Fruit fly (Drosophila melanogaster) whole organism, pupa: ENCODE data around the gene axo.

Experiments used
- CG10348 ChIP-seq: fragments of 200-800 bp; sonication (Bioruptor generic); IDR thresholded peaks from 2 replicates; pipeline ENCODE4 v1.3.6; 2022; ENCODE audit warnings: missing biosample characterization, missing genetic modification characterization
- CG12605 ChIP-seq: fragments of 200-800 bp; sonication (Bioruptor generic); IDR thresholded peaks from 2 replicates; pipeline ENCODE4 v1.3.6; 2022; ENCODE audit warnings: missing biosample characterization, missing genetic modification characterization
- CG13204 ChIP-seq: fragments of 200-800 bp; sonication (Bioruptor generic); optimal IDR thresholded peaks from 2 replicates; lab custom pipeline; 2018; ENCODE audit warnings: missing biosample characterization, mild to moderate bottlenecking, missing genetic modification characterization, moderate library complexity
- CG14655 ChIP-seq: fragments of 200-800 bp; sonication (Bioruptor generic); optimal IDR thresholded peaks from 3 replicates; lab custom pipeline; 2017; ENCODE audit warnings: mild to moderate bottlenecking, missing biosample characterization, missing genetic modification reagents, missing genetic modification characterization
- CG15710 ChIP-seq: fragments of 200-800 bp; sonication (Bioruptor generic); optimal IDR thresholded peaks from 2 replicates; lab custom pipeline; 2018; ENCODE audit warnings: missing biosample characterization, mild to moderate bottlenecking, missing genetic modification characterization, moderate library complexity
- CG17806 ChIP-seq: fragments of 200-800 bp; sonication (Bioruptor generic); optimal IDR thresholded peaks from 2 replicates; lab custom pipeline; 2018; ENCODE audit warnings: missing biosample characterization, mild to moderate bottlenecking, missing genetic modification characterization, moderate library complexity
- CG32121 ChIP-seq: fragments of 200-800 bp; sonication (Bioruptor generic); IDR thresholded peaks from 2 replicates; pipeline ENCODE4 v1.3.6; 2022; ENCODE audit warnings: missing biosample characterization, missing genetic modification characterization
- CG34367 ChIP-seq: fragments of 200-800 bp; sonication (Bioruptor generic); optimal IDR thresholded peaks from 2 replicates; lab custom pipeline; 2018; ENCODE audit warnings: missing biosample characterization, mild to moderate bottlenecking, missing genetic modification characterization
- CG4496 ChIP-seq: fragments of 200-800 bp; sonication (Bioruptor generic); IDR thresholded peaks from 3 replicates; pipeline ENCODE4 v1.3.6; 2022; ENCODE audit warnings: missing biosample characterization, missing genetic modification characterization
- CG8159 ChIP-seq: fragments of 200-800 bp; sonication (Bioruptor generic); optimal IDR thresholded peaks from 3 replicates; lab custom pipeline; 2018; ENCODE audit warnings: missing biosample characterization, mild to moderate bottlenecking, missing genetic modification characterization, moderate library complexity
- CG8301 ChIP-seq: fragments of 200-800 bp; sonication (Bioruptor generic); optimal IDR thresholded peaks from 2 replicates; lab custom pipeline; 2018; ENCODE audit warnings: missing biosample characterization, mild to moderate bottlenecking, missing genetic modification characterization
- CG9948 ChIP-seq: fragments of 200-800 bp; sonication (Bioruptor generic); optimal IDR thresholded peaks from 2 replicates; lab custom pipeline; 2018; ENCODE audit warnings: missing biosample characterization, mild to moderate bottlenecking, missing genetic modification characterization, moderate library complexity
- D1 ChIP-seq: fragments of 200-800 bp; sonication (Bioruptor generic); optimal IDR thresholded peaks from 2 replicates; lab custom pipeline; 2018; ENCODE audit warnings: missing biosample characterization, mild to moderate bottlenecking, missing genetic modification characterization, moderate library complexity
- EcR ChIP-seq: fragments of 200-800 bp; sonication (Bioruptor generic); optimal IDR thresholded peaks from 3 replicates; lab custom pipeline; 2019; ENCODE audit warnings: missing biosample characterization, missing genetic modification characterization, mild to moderate bottlenecking, moderate library complexity, missing genetic modification reagents
- Ets98B ChIP-seq: fragments of 200-800 bp; sonication (Bioruptor generic); IDR thresholded peaks from 2 replicates; pipeline ENCODE4 v1.3.6; 2022; ENCODE audit warnings: missing biosample characterization, missing genetic modification characterization
- Pif1A ChIP-seq: fragments of 200-800 bp; sonication (Bioruptor generic); optimal IDR thresholded peaks from 3 replicates; lab custom pipeline; 2016; ENCODE audit warnings: missing biosample characterization, missing genetic modification characterization
- Pif1B ChIP-seq: fragments of 200-800 bp; sonication (Bioruptor generic); optimal IDR thresholded peaks from 3 replicates; lab custom pipeline; 2016; ENCODE audit warnings: missing biosample characterization, missing genetic modification characterization
- Snoo ChIP-seq: fragments of 200-800 bp; sonication (Bioruptor generic); optimal IDR thresholded peaks from 3 replicates; lab custom pipeline; 2017; ENCODE audit warnings: missing biosample characterization, mild to moderate bottlenecking, missing genetic modification characterization, inconsistent platforms
- fd96Ca ChIP-seq: fragments of 200-800 bp; sonication (Bioruptor generic); IDR thresholded peaks from 3 replicates; pipeline ENCODE4 v1.3.6; 2022; ENCODE audit warnings: missing biosample characterization, missing genetic modification characterization
- gl ChIP-seq: fragments of 200-800 bp; sonication (Bioruptor generic); optimal IDR thresholded peaks from 2 replicates; lab custom pipeline; 2018; ENCODE audit warnings: missing biosample characterization, mild to moderate bottlenecking, missing genetic modification characterization
- rn ChIP-seq: fragments of 200-800 bp; sonication (Bioruptor generic); IDR thresholded peaks from 2 replicates; pipeline ENCODE4 v1.3.6; 2022; ENCODE audit warnings: missing biosample characterization, missing genetic modification characterization

The axo gene

dm6 chr3L:4615064-4615463, 72.1 kb downstream of the axo start:
- no peak for TF ChIP-seq CG4496
- no peak for TF ChIP-seq Pif1A (GFP tag; lab: Kevin White, UChicago)
- TF ChIP-seq rn (GFP tag; lab: Robert Waterston, UW): no peak
- no peak for TF ChIP-seq Pif1B (GFP tag; lab: Kevin White, UChicago)
- TF ChIP-seq D1: no peak
- TF ChIP-seq CG32121: no peak
- no peak for TF ChIP-seq CG17806 (tag; lab: Kevin White, UChicago)
- no peak for TF ChIP-seq Snoo (tag; lab: Kevin White, UChicago)
- TF ChIP-seq CG13204 (GFP tag; lab: Kevin White, UChicago): no peak
- TF ChIP-seq CG12605 (GFP tag; lab: Robert Waterston, UW): no peak
- TF ChIP-seq EcR (GFP tag; lab: Kevin White, UChicago): no peak
- no peak for TF ChIP-seq gl (tag; lab: Kevin White, UChicago)
- no peak for TF ChIP-seq CG34367 (tag; lab: Kevin White, UChicago)
- no peak for TF ChIP-seq fd96Ca
- TF ChIP-seq CG15710 (tag; lab: Kevin White, UChicago): no peak

- TF ChIP-seq CG8301 (tag; lab: Kevin White, UChicago): no peak
- TF ChIP-seq CG10348 (GFP tag; lab: Robert Waterston, UW): no peak
- no peak for TF ChIP-seq CG15710 (tag; lab: Kevin White, UChicago)
- no peak for TF ChIP-seq CG34367 (tag; lab: Kevin White, UChicago)
- TF ChIP-seq Pif1B (GFP tag; lab: Kevin White, UChicago): no peak
- TF ChIP-seq Ets98B (GFP tag; lab: Robert Waterston, UW): no peak
- TF ChIP-seq rn (GFP tag; lab: Robert Waterston, UW): no peak
- no peak for TF ChIP-seq EcR (GFP tag; lab: Kevin White, UChicago)
- no peak for TF ChIP-seq Pif1A (GFP tag; lab: Kevin White, UChicago)
- TF ChIP-seq gl (tag; lab: Kevin White, UChicago): no peak
- TF ChIP-seq D1: no peak
- TF ChIP-seq Snoo (tag; lab: Kevin White, UChicago): no peak
- TF ChIP-seq CG13204 (GFP tag; lab: Kevin White, UChicago): no peak
- TF ChIP-seq CG12605 (GFP tag; lab: Robert Waterston, UW): no peak
- TF ChIP-seq fd96Ca: no peak
- TF ChIP-seq CG9948 (tag; lab: Kevin White, UChicago): no peak
- no peak for TF ChIP-seq CG4496
- TF ChIP-seq CG14655: no peak
- TF ChIP-seq CG32121: no peak
- TF ChIP-seq, all 21 proteins: peak for 0
Observed at dm6 chr3L:4613846-4614247, 73.3 kb downstream of the axo start.

dm6 chr3L:4613083-4613482, 74.0 kb downstream of the axo start:
- TF ChIP-seq Ets98B (GFP tag; lab: Robert Waterston, UW): peak; percentile 90
- peak; percentile 78 for TF ChIP-seq CG17806 (tag; lab: Kevin White, UChicago)
- TF ChIP-seq CG34367 (tag; lab: Kevin White, UChicago): peak; percentile 65
- TF ChIP-seq fd96Ca: peak; percentile 76; the same call in 2 of the 3 replicates
- peak; percentile 91 for TF ChIP-seq CG4496
- peak; percentile 59 for TF ChIP-seq D1
- TF ChIP-seq CG8159 (tag; lab: Kevin White, UChicago): peak; percentile 85
- TF ChIP-seq CG32121: peak; percentile 87
- peak; percentile 48; the same call in 1 of the 2 replicates for TF ChIP-seq CG10348 (GFP tag; lab: Robert Waterston, UW)
- TF ChIP-seq CG8301 (tag; lab: Kevin White, UChicago): peak; percentile 76
- peak; percentile 87 for TF ChIP-seq Pif1B (GFP tag; lab: Kevin White, UChicago)
- TF ChIP-seq CG14655: peak; percentile 78
- peak; percentile 91 for TF ChIP-seq Pif1A (GFP tag; lab: Kevin White, UChicago)
- TF ChIP-seq CG15710 (tag; lab: Kevin White, UChicago): peak; percentile 81
- peak; percentile 69 for TF ChIP-seq CG12605 (GFP tag; lab: Robert Waterston, UW)
- peak; percentile 59 for TF ChIP-seq rn (GFP tag; lab: Robert Waterston, UW)
- TF ChIP-seq EcR (GFP tag; lab: Kevin White, UChicago): peak; percentile 28
- peak; percentile 75 for TF ChIP-seq gl (tag; lab: Kevin White, UChicago)
- TF ChIP-seq CG9948 (tag; lab: Kevin White, UChicago): peak; percentile 78
- TF ChIP-seq CG13204 (GFP tag; lab: Kevin White, UChicago): no peak
- TF ChIP-seq Snoo (tag; lab: Kevin White, UChicago): peak; percentile 85

dm6 chr3L:4611311-4611710, 75.8 kb downstream of the axo start:
- TF ChIP-seq CG8159 (tag; lab: Kevin White, UChicago) (peak; percentile 84), Pif1A (GFP tag; lab: Kevin White, UChicago) (peak; percentile 89), EcR (GFP tag; lab: Kevin White, UChicago) (peak; percentile 15), CG17806 (tag; lab: Kevin White, UChicago) (peak; percentile 83), CG10348 (GFP tag; lab: Robert Waterston, UW) (0 out of 2 replicates have a peak, but pooled peaks have one; percentile 33), Pif1B (GFP tag; lab: Kevin White, UChicago) (peak; percentile 81), CG4496 (peak; percentile 96), Ets98B (GFP tag; lab: Robert Waterston, UW) (peak; percentile 92), CG8301 (tag; lab: Kevin White, UChicago) (peak; percentile 83), D1 (peak; percentile 27), CG9948 (tag; lab: Kevin White, UChicago) (peak; percentile 77), CG13204 (GFP tag; lab: Kevin White, UChicago) (peak; percentile 63), CG12605 (GFP tag; lab: Robert Waterston, UW) (peak; percentile 84), CG15710 (tag; lab: Kevin White, UChicago) (peak; percentile 86), CG32121 (peak; percentile 92), CG14655 (peak; percentile 79), gl (tag; lab: Kevin White, UChicago) (peak; percentile 77), Snoo (tag; lab: Kevin White, UChicago) (peak; percentile 69), fd96Ca (peak; percentile 92), CG34367 (tag; lab: Kevin White, UChicago) (peak; percentile 82), rn (GFP tag; lab: Robert Waterston, UW) (peak; percentile 80)

dm6 chr3L:4607653-4608052, 79.5 kb downstream of the axo start:
- TF ChIP-seq CG8301 (tag; lab: Kevin White, UChicago) (peak; percentile 64), Snoo (tag; lab: Kevin White, UChicago) (peak; percentile 30), CG15710 (tag; lab: Kevin White, UChicago) (peak; percentile 39), CG10348 (GFP tag; lab: Robert Waterston, UW) (no peak), CG4496 (peak; percentile 88), CG12605 (GFP tag; lab: Robert Waterston, UW) (peak; percentile 71), CG34367 (tag; lab: Kevin White, UChicago) (peak; percentile 15), CG13204 (GFP tag; lab: Kevin White, UChicago) (no peak), CG8159 (tag; lab: Kevin White, UChicago) (peak; percentile 62), CG9948 (tag; lab: Kevin White, UChicago) (peak; percentile 49), Pif1A (GFP tag; lab: Kevin White, UChicago) (peak; percentile 74), Ets98B (GFP tag; lab: Robert Waterston, UW) (peak; percentile 85), gl (tag; lab: Kevin White, UChicago) (no peak), CG17806 (tag; lab: Kevin White, UChicago) (peak; percentile 45), EcR (GFP tag; lab: Kevin White, UChicago) (no peak), rn (GFP tag; lab: Robert Waterston, UW) (peak; percentile 63), CG14655 (peak; percentile 69), CG32121 (peak; percentile 92), fd96Ca (peak; percentile 88), D1 (no peak), Pif1B (GFP tag; lab: Kevin White, UChicago) (peak; percentile 62)
